Worm (Caenorhabditis elegans) whole organism, mixed stage, embryonic: Measurements from ENCODE around the gene F42A6.6.

Source experiments
- M03D4.4 ChIP-seq: sonication (generic microtip); optimal IDR thresholded peaks from 2 replicates; lab custom pipeline; 2017; ENCODE audit warnings: mild to moderate bottlenecking, missing genetic modification characterization, missing compliant biosample characterization
- bed-3 ChIP-seq: fragments of 200-800 bp; sonication (Bioruptor generic); optimal IDR thresholded peaks from 3 replicates; lab custom pipeline; 2018; ENCODE audit warnings: mild to moderate bottlenecking, missing genetic modification characterization, moderate library complexity, missing compliant biosample characterization
- blmp-1 ChIP-seq: fragments of 150-350 bp; optimal IDR thresholded peaks from 2 replicates; lab custom pipeline; 2014; ENCODE audit warnings: missing biosample characterization, missing genetic modification characterization
- ceh-43 ChIP-seq: fragments of 200-800 bp; sonication (Bioruptor generic); optimal IDR thresholded peaks from 2 replicates; lab custom pipeline; 2018; ENCODE audit warnings: mild to moderate bottlenecking, missing genetic modification characterization, moderate library complexity, missing compliant biosample characterization
- ceh-83 ChIP-seq: fragments of 200-800 bp; sonication (Bioruptor generic); optimal IDR thresholded peaks from 2 replicates; lab custom pipeline; 2018; ENCODE audit warnings: mild to moderate bottlenecking, missing genetic modification characterization, missing compliant biosample characterization
- drap-1 ChIP-seq: fragments of 200-800 bp; sonication (Bioruptor generic); optimal IDR thresholded peaks from 3 replicates; lab custom pipeline; 2018; ENCODE audit warnings: mild to moderate bottlenecking, missing genetic modification characterization, missing compliant biosample characterization
- elt-1 ChIP-seq: sonication (generic microtip); optimal IDR thresholded peaks from 2 replicates; lab custom pipeline; 2017; ENCODE audit warnings: missing genetic modification characterization, mild to moderate bottlenecking, missing compliant biosample characterization, antibody characterized with exemption, moderate library complexity, borderline replicate concordance; ENCODE audit not compliant: insufficient read depth
- elt-3 ChIP-seq: fragments of 150-350 bp; optimal IDR thresholded peaks from 2 replicates; lab custom pipeline; 2014; ENCODE audit warnings: missing biosample characterization, missing genetic modification characterization
- flh-1 ChIP-seq: fragments of 200-800 bp; sonication (Bioruptor generic); optimal IDR thresholded peaks from 2 replicates; lab custom pipeline; 2018; ENCODE audit warnings: mild to moderate bottlenecking, missing genetic modification characterization, moderate library complexity, missing compliant biosample characterization
- ham-2 ChIP-seq: fragments of 200-800 bp; sonication (Bioruptor generic); optimal IDR thresholded peaks from 2 replicates; lab custom pipeline; 2018; ENCODE audit warnings: mild to moderate bottlenecking, missing genetic modification characterization, missing compliant biosample characterization
- hlh-1 ChIP-seq: fragments of 150-350 bp; optimal IDR thresholded peaks from 2 replicates; lab custom pipeline; 2014; ENCODE audit warnings: missing biosample characterization, missing genetic modification reagents, missing genetic modification characterization
- lin-13 ChIP-seq: fragments of 150-350 bp; optimal IDR thresholded peaks from 2 replicates; lab custom pipeline; 2014; ENCODE audit warnings: missing biosample characterization, missing genetic modification characterization
- lin-32 ChIP-seq: fragments of 200-800 bp; sonication (Bioruptor generic); optimal IDR thresholded peaks from 2 replicates; lab custom pipeline; 2018; ENCODE audit warnings: mild to moderate bottlenecking, missing genetic modification characterization, missing compliant biosample characterization
- lsy-2 ChIP-seq: fragments of 150-350 bp; optimal IDR thresholded peaks from 2 replicates; lab custom pipeline; 2014; ENCODE audit warnings: missing biosample characterization, missing genetic modification characterization
- mab-5 ChIP-seq: fragments of 150-350 bp; optimal IDR thresholded peaks from 2 replicates; lab custom pipeline; 2014; ENCODE audit warnings: missing biosample characterization, missing genetic modification characterization
- mls-2 ChIP-seq: sonication (generic microtip); optimal IDR thresholded peaks from 2 replicates; lab custom pipeline; 2016; ENCODE audit warnings: mild to moderate bottlenecking, missing genetic modification characterization, moderate library complexity, missing compliant biosample characterization
- nhr-237 ChIP-seq: fragments of 150-350 bp; optimal IDR thresholded peaks from 2 replicates; lab custom pipeline; 2014; ENCODE audit warnings: missing biosample characterization, missing genetic modification characterization
- nhr-28 ChIP-seq: fragments of 150-350 bp; optimal IDR thresholded peaks from 2 replicates; lab custom pipeline; 2014; ENCODE audit warnings: missing biosample characterization, missing genetic modification characterization
- nhr-76 ChIP-seq: sonication (generic microtip); optimal IDR thresholded peaks from 2 replicates; lab custom pipeline; 2017; ENCODE audit warnings: missing biosample characterization, missing genetic modification characterization
- pha-4 ChIP-seq: fragments of 150-350 bp; optimal IDR thresholded peaks from 2 replicates; lab custom pipeline; 2018; ENCODE audit warnings: missing biosample characterization, missing genetic modification reagents, missing genetic modification characterization
- sem-2 ChIP-seq: fragments of 200-800 bp; sonication (Bioruptor generic); optimal IDR thresholded peaks from 2 replicates; lab custom pipeline; 2018; ENCODE audit warnings: mild to moderate bottlenecking, missing genetic modification characterization, missing compliant biosample characterization
- snpc-4 ChIP-seq: fragments of 150-350 bp; optimal IDR thresholded peaks from 2 replicates; lab custom pipeline; 2014; ENCODE audit warnings: missing biosample characterization, missing genetic modification characterization
- sptf-1 ChIP-seq: sonication (generic microtip); optimal IDR thresholded peaks from 2 replicates; lab custom pipeline; 2017; ENCODE audit warnings: mild to moderate bottlenecking, missing genetic modification characterization, moderate library complexity, missing compliant biosample characterization
- tbx-8 ChIP-seq: fragments of 200-800 bp; sonication (Bioruptor generic); optimal IDR thresholded peaks from 2 replicates; lab custom pipeline; 2018; ENCODE audit warnings: mild to moderate bottlenecking, missing genetic modification characterization, moderate library complexity, missing compliant biosample characterization
- unc-120 ChIP-seq: sonication (generic microtip); optimal IDR thresholded peaks from 2 replicates; lab custom pipeline; 2017; ENCODE audit warnings: missing genetic modification characterization, missing compliant biosample characterization; ENCODE audit not compliant: poor library complexity, severe bottlenecking
- unc-62 ChIP-seq: fragments of 150-350 bp; optimal IDR thresholded peaks from 2 replicates; lab custom pipeline; 2014; ENCODE audit warnings: missing biosample characterization, missing genetic modification reagents, missing genetic modification characterization
- zip-8 ChIP-seq: fragments of 150-350 bp; optimal IDR thresholded peaks from 2 replicates; lab custom pipeline; 2014; ENCODE audit warnings: missing biosample characterization, missing genetic modification characterization
- ztf-11 ChIP-seq: fragments of 150-350 bp; optimal IDR thresholded peaks from 2 replicates; lab custom pipeline; 2014; ENCODE audit warnings: missing biosample characterization, missing genetic modification characterization

The F42A6.6 gene

DNA sequence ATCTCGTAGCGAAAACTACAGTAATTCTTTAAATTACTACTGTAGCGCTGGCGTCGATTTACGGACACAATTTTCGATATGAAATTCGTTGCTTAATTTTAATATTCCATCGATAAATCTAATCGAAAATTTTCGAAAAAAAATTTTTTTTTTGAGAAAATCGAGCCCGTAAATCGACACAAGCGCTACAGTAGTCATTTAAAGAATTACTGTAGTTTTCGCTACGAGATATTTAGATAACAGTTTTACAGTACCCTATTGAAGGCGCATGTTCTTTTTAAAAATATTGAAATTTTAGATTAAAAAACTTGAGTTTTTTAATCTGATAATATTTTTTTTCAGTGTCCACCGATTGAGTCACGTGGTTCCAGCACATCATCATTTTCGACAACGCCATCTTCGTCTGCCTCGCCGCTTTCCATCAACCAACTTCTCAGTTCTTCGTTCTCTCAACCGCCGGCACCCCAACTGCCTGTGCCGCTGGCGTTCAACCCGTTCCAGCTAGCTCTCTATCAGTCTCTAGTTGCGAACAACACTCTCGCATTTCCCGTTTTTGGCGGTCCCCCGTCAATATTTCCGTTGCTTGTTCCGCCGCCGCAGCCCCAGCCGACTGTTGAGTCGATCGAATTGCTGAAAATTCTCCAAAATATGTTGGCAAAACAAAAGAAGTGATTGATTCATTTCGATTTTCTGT, 42.7 kb downstream of the F42A6.6 start:
- TF ChIP-seq mab-5 (tag; lab: Kevin White, UChicago) (no peak), ham-2 (no peak), nhr-237 (tag; lab: Kevin White, UChicago) (no peak), M03D4.4 (no peak), ztf-11 (tag; lab: Kevin White, UChicago) (no peak), lin-13 (tag; lab: Kevin White, UChicago) (no peak), pha-4 (tag; lab: Kevin White, UChicago) (no peak), hlh-1 (tag; lab: Kevin White, UChicago) (no peak), zip-8 (no peak), sem-2 (GFP tag; lab: Kevin White, UChicago) (no peak), flh-1 (GFP tag; lab: Kevin White, UChicago) (no peak), unc-62 (GFP tag; lab: Kevin White, UChicago) (no peak), unc-120 (tag; lab: Kevin White, UChicago) (no peak), ceh-83 (GFP tag; lab: Kevin White, UChicago) (no peak), elt-1 (no peak), nhr-28 (tag; lab: Kevin White, UChicago) (no peak), drap-1 (no peak)

DNA sequence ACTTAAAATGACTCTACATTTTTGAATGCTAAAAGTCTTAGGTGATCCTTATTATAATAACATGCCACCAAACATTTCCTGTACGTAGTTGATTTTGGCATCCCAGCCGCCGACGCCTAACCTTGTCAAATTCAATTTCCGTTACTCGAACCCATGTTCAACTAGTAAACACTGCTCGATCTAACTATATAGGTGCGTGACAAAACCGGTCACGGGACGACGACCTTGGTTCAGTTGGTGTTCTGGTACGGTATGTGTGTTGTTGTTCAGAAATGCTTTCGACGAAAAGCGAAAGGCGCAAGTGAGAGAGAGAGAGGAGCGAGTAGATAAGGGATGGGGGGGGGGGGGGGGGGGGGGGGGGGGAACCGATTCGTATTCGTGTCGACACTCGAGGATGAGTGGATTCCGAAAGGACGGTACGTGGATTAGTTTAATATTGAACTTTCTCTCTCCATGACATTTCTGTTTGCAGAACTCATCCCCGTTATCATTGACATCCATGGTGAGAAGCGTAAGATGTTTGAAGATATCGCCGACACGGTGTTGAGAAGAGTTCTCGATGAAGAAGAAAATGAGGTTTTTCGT, 44.6 kb downstream of the F42A6.6 start, which contains the start of gene W08E12.8:
TSS of gene W08E12.8 (plus strand) at position 395 of the 585 bp plus-strand sequence.
- TF ChIP-seq zip-8, result no peak
- no peak for TF ChIP-seq ceh-43
- TF ChIP-seq hlh-1 (tag; lab: Kevin White, UChicago), result no peak
- no peak for TF ChIP-seq mls-2 (tag; lab: Kevin White, UChicago)
- TF ChIP-seq tbx-8, result no peak
- no peak for TF ChIP-seq elt-1
- TF ChIP-seq elt-3, result no peak
- TF ChIP-seq ham-2, result no peak
- no peak for TF ChIP-seq snpc-4
- no peak for TF ChIP-seq lsy-2 (tag; lab: Kevin White, UChicago)
- TF ChIP-seq sem-2 (GFP tag; lab: Kevin White, UChicago), result no peak
- TF ChIP-seq M03D4.4, result no peak
- TF ChIP-seq unc-120 (tag; lab: Kevin White, UChicago), result no peak
- TF ChIP-seq lin-32 (GFP tag; lab: Kevin White, UChicago), result no peak
- no peak for TF ChIP-seq sptf-1
- no peak for TF ChIP-seq lin-13 (tag; lab: Kevin White, UChicago)
- no peak for TF ChIP-seq nhr-237 (tag; lab: Kevin White, UChicago)
- TF ChIP-seq, all 35 proteins: peak for 0

ce11 chrIV:3289237-3289636, 47.4 kb downstream of the F42A6.6 start, which contains the start of gene gcy-23:
Gene gcy-23 (minus strand): TSS chrIV:3289337.
- TF ChIP-seq pha-4 (tag; lab: Kevin White, UChicago) (no peak), ham-2 (no peak), nhr-237 (tag; lab: Kevin White, UChicago) (no peak), bed-3 (GFP tag; lab: Kevin White, UChicago) (no peak), blmp-1 (tag; lab: Kevin White, UChicago) (no peak), lin-32 (GFP tag; lab: Kevin White, UChicago) (no peak), sptf-1 (no peak), nhr-76 (no peak), ceh-43 (no peak), elt-1 (no peak)
